Worm (Caenorhabditis elegans) whole organism, late embryonic: ENCODE measurements around the gene C49F8.14.
A peak's percentile ranks its signal among the peaks of the same experiment; 100 is the strongest.

Experiments used
- ama-1 ChIP-seq: fragments of 150-350 bp; optimal IDR thresholded peaks from 2 replicates; lab custom pipeline; 2014
- elt-4 ChIP-seq: sonication (generic microtip); optimal IDR thresholded peaks from 2 replicates; lab custom pipeline; 2016; ENCODE audit warnings: missing genetic modification characterization, missing compliant biosample characterization
- ets-4 ChIP-seq: sonication (generic microtip); optimal IDR thresholded peaks from 2 replicates; lab custom pipeline; 2016; ENCODE audit warnings: missing genetic modification characterization, missing compliant biosample characterization
- hlh-8 ChIP-seq: sonication (generic microtip); optimal IDR thresholded peaks from 2 replicates; lab custom pipeline; 2016; ENCODE audit warnings: missing genotype, missing genetic modification characterization, missing compliant biosample characterization
- pat-9 ChIP-seq: fragments of 200-800 bp; sonication (Bioruptor generic); optimal IDR thresholded peaks from 2 replicates; lab custom pipeline; 2018; ENCODE audit warnings: mild to moderate bottlenecking, missing genetic modification characterization, moderate library complexity, missing compliant biosample characterization
- pha-4 ChIP-seq: fragments of 150-350 bp; optimal IDR thresholded peaks from 2 replicates; lab custom pipeline; 2018; ENCODE audit warnings: missing biosample characterization, missing genetic modification reagents, missing genetic modification characterization
- tbx-2 ChIP-seq: sonication (generic microtip); optimal IDR thresholded peaks from 2 replicates; lab custom pipeline; 2016; ENCODE audit warnings: missing genetic modification characterization, missing compliant biosample characterization
- unc-42 ChIP-seq: sonication (generic microtip); optimal IDR thresholded peaks from 2 replicates; lab custom pipeline; 2016; ENCODE audit warnings: missing genotype, missing genetic modification characterization, missing compliant biosample characterization

ce11 chrX:13358573-13358972 is 18.2 kb downstream of the C49F8.14 start:
- TF ChIP-seq ets-4 (tag; lab: Kevin White, UChicago) (no peak), ama-1 (lab: Kevin White, UChicago) (no peak), hlh-8 (tag; lab: Kevin White, UChicago) (no peak), elt-4 (tag; lab: Kevin White, UChicago) (no peak), tbx-2 (tag; lab: Kevin White, UChicago) (peak; percentile 22), pat-9 (tag; lab: Kevin White, UChicago) (no peak), unc-42 (tag; lab: Kevin White, UChicago) (no peak), pha-4 (no peak)
